Fruit fly (Drosophila melanogaster): ENCODE measurements around the gene Mrgn1.

Gene Mrgn1

DNA sequence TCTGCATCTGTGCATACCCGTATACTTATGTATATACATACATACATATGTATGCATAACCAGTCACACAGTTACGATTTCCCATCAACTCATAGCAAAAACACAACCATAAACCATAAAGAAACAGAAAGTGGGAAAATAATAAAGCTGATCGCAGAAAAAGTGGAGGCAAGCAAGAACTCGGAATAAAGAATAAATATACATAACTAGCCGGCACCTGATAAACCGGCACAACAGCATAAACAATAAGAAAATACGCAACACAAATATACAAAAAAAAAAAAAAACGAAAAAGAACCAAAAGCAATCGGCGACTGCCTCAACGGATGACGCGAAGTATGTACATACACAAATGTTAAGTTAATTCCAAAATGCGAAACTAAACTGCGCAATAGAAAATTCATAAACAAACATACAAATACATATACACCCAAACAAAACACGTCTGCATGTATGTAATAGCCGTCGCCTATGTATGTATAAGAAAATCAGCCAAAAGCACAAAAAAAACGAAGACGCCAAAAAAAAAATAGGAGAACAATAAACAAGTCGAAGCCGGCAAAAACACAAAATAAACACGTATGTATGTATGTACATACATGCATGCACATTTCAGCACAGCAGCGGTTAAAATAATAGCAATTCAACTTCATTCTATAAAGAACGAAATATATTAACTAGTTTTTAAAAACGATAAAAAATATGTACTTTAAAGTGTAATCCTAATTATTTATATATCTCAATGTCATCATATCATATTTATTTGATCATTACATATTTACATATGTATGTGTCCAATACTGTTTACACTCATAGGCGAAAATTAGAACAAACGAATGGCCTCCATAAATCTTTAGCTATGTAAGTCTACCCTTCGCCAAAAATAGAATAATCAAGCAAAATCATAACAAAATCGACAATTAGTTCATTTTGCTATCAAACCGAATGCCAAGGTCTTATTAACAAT, 27.4 kb upstream of the Mrgn1 start (continued):
- no peak for TF ChIP-seq Rel (GFP tag; optimal IDR thresholded peaks at IDR 0.05)
- TF ChIP-seq Rel (tag; optimal IDR thresholded peaks at IDR 0.05): peak; percentile 42

dm6 chrX:13747635-13748467, 26.1 kb upstream of the Mrgn1 start:
- TF ChIP-seq brk (GFP tag; optimal IDR thresholded peaks at IDR 0.05) (peak; percentile 36), fru (GFP tag; optimal IDR thresholded peaks at IDR 0.05) (peak; percentile 33), rgr (GFP tag; optimal IDR thresholded peaks at IDR 0.05) (peak; percentile 6), Dif (GFP tag; optimal IDR thresholded peaks at IDR 0.05; ENCODE audit: partially characterized antibody) (no peak), Myc (optimal IDR thresholded peaks at IDR 0.05) (peak; percentile 52), sage (GFP tag; optimal IDR thresholded peaks at IDR 0.05) (peak; percentile 5), dl (GFP tag; optimal IDR thresholded peaks at IDR 0.05; ENCODE audit: insufficient read depth in 1 of 2, partially characterized antibody in 2 of 2) (no peak), dmrt93B (GFP tag; optimal IDR thresholded peaks at IDR 0.05) (no peak), Sp1 (GFP tag; optimal IDR thresholded peaks at IDR 0.05) (peak; percentile 7), lola (GFP tag; optimal IDR thresholded peaks at IDR 0.05) (no peak), CrebA (GFP tag; optimal IDR thresholded peaks at IDR 0.05; ENCODE audit: borderline replicate concordance) (no peak), ey (GFP tag; optimal IDR thresholded peaks at IDR 0.05) (no peak)

- TF ChIP-seq jim (GFP tag; optimal IDR thresholded peaks at IDR 0.05): no peak
- TF ChIP-seq N (GFP tag; optimal IDR thresholded peaks at IDR 0.05): no peak
- TF ChIP-seq GATAd (GFP tag; optimal IDR thresholded peaks at IDR 0.05): no peak
- no peak for TF ChIP-seq tai (GFP tag; optimal IDR thresholded peaks at IDR 0.05)
- no peak for TF ChIP-seq dmrt93B (GFP tag; optimal IDR thresholded peaks at IDR 0.05)
- TF ChIP-seq Hr78 (GFP tag; optimal IDR thresholded peaks at IDR 0.05): no peak
- no peak for TF ChIP-seq Sp1 (GFP tag; optimal IDR thresholded peaks at IDR 0.05)
- TF ChIP-seq h (GFP tag; optimal IDR thresholded peaks at IDR 0.05): no peak
- no peak for TF ChIP-seq OdsH (GFP tag; optimal IDR thresholded peaks at IDR 0.05)
- no peak for TF ChIP-seq Vsx2 (GFP tag; optimal IDR thresholded peaks at IDR 0.05; ENCODE audit: partially characterized antibody)
- no peak for TF ChIP-seq usp (GFP tag; optimal IDR thresholded peaks at IDR 0.05)
- TF ChIP-seq fru (GFP tag; optimal IDR thresholded peaks at IDR 0.05): no peak
- peak; percentile 24 for TF ChIP-seq psq (GFP tag; optimal IDR thresholded peaks at IDR 0.05)
- peak; percentile 27 for TF ChIP-seq Hr83 (GFP tag; optimal IDR thresholded peaks at IDR 0.05; ENCODE audit: poor library complexity, severe bottlenecking)
- TF ChIP-seq foxo (GFP tag; optimal IDR thresholded peaks at IDR 0.05): no peak
- TF ChIP-seq Jra (GFP tag; optimal IDR thresholded peaks at IDR 0.05): no peak
- no peak for TF ChIP-seq ey (GFP tag; optimal IDR thresholded peaks at IDR 0.05)
- no peak for TF ChIP-seq pan (optimal IDR thresholded peaks at IDR 0.05)
- TF ChIP-seq Dfd (GFP tag; optimal IDR thresholded peaks at IDR 0.05): no peak
- no peak for TF ChIP-seq woc (GFP tag; optimal IDR thresholded peaks at IDR 0.05)
- TF ChIP-seq Dif (GFP tag; optimal IDR thresholded peaks at IDR 0.05; ENCODE audit: partially characterized antibody): peak; percentile 91
- TF ChIP-seq HLH106 (tag; optimal IDR thresholded peaks at IDR 0.05): no peak
- no peak for TF ChIP-seq Abd-B (GFP tag; optimal IDR thresholded peaks at IDR 0.05)
- peak; percentile 18 for TF ChIP-seq br (GFP tag; optimal IDR thresholded peaks at IDR 0.05)
- no peak for TF ChIP-seq dsf (GFP tag; optimal IDR thresholded peaks at IDR 0.05; ENCODE audit: borderline replicate concordance)
- TF ChIP-seq dl (GFP tag; optimal IDR thresholded peaks at IDR 0.05; ENCODE audit: insufficient read depth in 1 of 2, partially characterized antibody in 2 of 2): peak; percentile 60 to 89
These were observed 25.3 kb upstream of the Mrgn1 start for dm6 chrX:13747052-13747451.

All from whole organism, wandering third instar larva.